Fruit fly (Drosophila melanogaster) whole organism, prepupa: ENCODE data around the gene CG43084.

Source experiments
- Blimp-1 ChIP-seq: fragments of 200-800 bp; sonication (Bioruptor generic); optimal IDR thresholded peaks from 3 replicates; lab custom pipeline; 2017; ENCODE audit warnings: missing biosample characterization, missing genetic modification characterization, mild to moderate bottlenecking, moderate library complexity, missing genetic modification reagents
- CG10631 ChIP-seq: fragments of 200-800 bp; sonication (Bioruptor generic); optimal IDR thresholded peaks from 2 replicates; lab custom pipeline; 2016; ENCODE audit warnings: missing biosample characterization, missing genetic modification characterization
- CG10669 ChIP-seq: fragments of 200-800 bp; sonication (Bioruptor generic); optimal IDR thresholded peaks from 3 replicates; lab custom pipeline; 2018; ENCODE audit warnings: missing biosample characterization, mild to moderate bottlenecking, missing genetic modification characterization, moderate library complexity
- CG11294 ChIP-seq: fragments of 200-800 bp; sonication (Bioruptor generic); IDR thresholded peaks from 2 replicates; pipeline ENCODE4 v1.3.6; 2022; ENCODE audit warnings: missing biosample characterization, missing genetic modification characterization
- CG11762 ChIP-seq: fragments of 200-800 bp; sonication (Bioruptor generic); optimal IDR thresholded peaks from 3 replicates; lab custom pipeline; 2016; ENCODE audit warnings: missing biosample characterization, missing genetic modification characterization; ENCODE audit not compliant: insufficient read depth
- CG1621 ChIP-seq: fragments of 200-800 bp; sonication (Bioruptor generic); optimal IDR thresholded peaks from 3 replicates; lab custom pipeline; 2018; ENCODE audit warnings: missing biosample characterization, mild to moderate bottlenecking, missing genetic modification characterization
- CG16779 ChIP-seq: fragments of 200-800 bp; sonication (Bioruptor generic); optimal IDR thresholded peaks from 3 replicates; lab custom pipeline; 2017; ENCODE audit warnings: missing biosample characterization, mild to moderate bottlenecking, missing genetic modification characterization
- CG3032 ChIP-seq: fragments of 200-800 bp; optimal IDR thresholded peaks from 2 replicates; lab custom pipeline; 2019; ENCODE audit warnings: missing biosample characterization, mild to moderate bottlenecking, missing genetic modification characterization, moderate library complexity
- CG31627 ChIP-seq: fragments of 200-800 bp; sonication (Bioruptor generic); optimal IDR thresholded peaks from 3 replicates; lab custom pipeline; 2016; ENCODE audit warnings: missing biosample characterization, missing genetic modification characterization
- CG32006 ChIP-seq: fragments of 200-800 bp; sonication (Bioruptor generic); optimal IDR thresholded peaks from 3 replicates; lab custom pipeline; 2017; ENCODE audit warnings: missing biosample characterization, mild to moderate bottlenecking, missing genetic modification characterization
- CG3919 ChIP-seq: fragments of 200-800 bp; sonication (Bioruptor generic); optimal IDR thresholded peaks from 3 replicates; lab custom pipeline; 2016; ENCODE audit warnings: missing biosample characterization, missing genetic modification characterization
- CG6163 ChIP-seq: fragments of 200-800 bp; sonication (Bioruptor generic); IDR thresholded peaks from 3 replicates; pipeline ENCODE4 v1.3.6; 2022; ENCODE audit warnings: missing biosample characterization, missing genetic modification characterization
- CG6276 ChIP-seq: fragments of 200-800 bp; sonication (Bioruptor generic); optimal IDR thresholded peaks from 2 replicates; lab custom pipeline; 2017; ENCODE audit warnings: missing biosample characterization, mild to moderate bottlenecking, missing genetic modification characterization
- CG6792 ChIP-seq: fragments of 200-800 bp; sonication (Bioruptor generic); optimal IDR thresholded peaks from 3 replicates; lab custom pipeline; 2016; ENCODE audit warnings: missing biosample characterization, missing genetic modification characterization
- CG8119 ChIP-seq: fragments of 200-800 bp; sonication (Bioruptor generic); IDR thresholded peaks from 3 replicates; pipeline ENCODE4 v1.3.6; 2022; ENCODE audit warnings: missing biosample characterization, missing genetic modification characterization
- CG8319 ChIP-seq: fragments of 200-800 bp; sonication (Bioruptor generic); optimal IDR thresholded peaks from 3 replicates; lab custom pipeline; 2016; ENCODE audit warnings: missing biosample characterization, missing genetic modification characterization
- CG8632 ChIP-seq: fragments of 200-800 bp; sonication (Bioruptor generic); optimal IDR thresholded peaks from 3 replicates; lab custom pipeline; 2016; ENCODE audit warnings: missing biosample characterization, missing genetic modification characterization
- Eip78C ChIP-seq: fragments of 200-800 bp; sonication (Bioruptor generic); peaks from one replicate; lab custom pipeline; 2016; ENCODE audit warnings: missing biosample characterization, missing genetic modification characterization
- Ets21C ChIP-seq: fragments of 200-800 bp; sonication (Bioruptor generic); optimal IDR thresholded peaks from 3 replicates; lab custom pipeline; 2016; ENCODE audit warnings: missing biosample characterization, missing genetic modification characterization
- Ets96B ChIP-seq: fragments of 200-800 bp; optimal IDR thresholded peaks from 2 replicates; lab custom pipeline; 2019; ENCODE audit warnings: missing biosample characterization, mild to moderate bottlenecking, missing genetic modification characterization, moderate library complexity
- Hr38 ChIP-seq: sonication (Bioruptor generic); optimal IDR thresholded peaks from 2 replicates; lab custom pipeline; 2016; ENCODE audit warnings: missing biosample characterization, missing genetic modification characterization
- Lpt ChIP-seq: fragments of 200-800 bp; sonication (Bioruptor generic); optimal IDR thresholded peaks from 3 replicates; lab custom pipeline; 2016; ENCODE audit warnings: missing biosample characterization, missing genetic modification characterization
- Met ChIP-seq: fragments of 200-800 bp; sonication (Bioruptor generic); optimal IDR thresholded peaks from 3 replicates; lab custom pipeline; 2016; ENCODE audit warnings: missing biosample characterization, missing genetic modification characterization
- Sox102F ChIP-seq: fragments of 200-800 bp; sonication (Bioruptor generic); optimal IDR thresholded peaks from 2 replicates; lab custom pipeline; 2016; ENCODE audit warnings: missing biosample characterization, mild to moderate bottlenecking, missing genetic modification characterization
- Sox14 ChIP-seq: fragments of 200-800 bp; sonication (Bioruptor generic); optimal IDR thresholded peaks from 3 replicates; lab custom pipeline; 2016; ENCODE audit warnings: missing biosample characterization, missing genetic modification characterization
- acj6 ChIP-seq: fragments of 200-800 bp; sonication (Bioruptor generic); optimal IDR thresholded peaks from 3 replicates; lab custom pipeline; 2016; ENCODE audit warnings: missing biosample characterization, missing genetic modification characterization
- eg ChIP-seq: fragments of 200-800 bp; sonication (Bioruptor generic); IDR thresholded peaks from 3 replicates; pipeline ENCODE4 v1.3.6; 2022; ENCODE audit warnings: missing biosample characterization, missing genetic modification characterization
- fd59A ChIP-seq: fragments of 200-800 bp; sonication (Bioruptor generic); optimal IDR thresholded peaks from 2 replicates; lab custom pipeline; 2017; ENCODE audit warnings: missing biosample characterization, mild to moderate bottlenecking, missing genetic modification characterization, missing genetic modification reagents
- lz ChIP-seq: fragments of 200-800 bp; sonication (Bioruptor generic); optimal IDR thresholded peaks from 3 replicates; lab custom pipeline; 2016; ENCODE audit warnings: missing biosample characterization, missing genetic modification characterization
- pdm3 ChIP-seq: fragments of 200-800 bp; sonication (Bioruptor generic); optimal IDR thresholded peaks from 3 replicates; lab custom pipeline; 2016; ENCODE audit warnings: missing biosample characterization, missing genetic modification characterization
- salr ChIP-seq, 2 experiments: fragments of 200-800 bp; sonication (Bioruptor generic); optimal IDR thresholded peaks; 3 replicates each; lab custom pipeline; 2016 to 2018; ENCODE audit warnings: missing biosample characterization in 2 of 2, missing genetic modification characterization in 2 of 2, mild to moderate bottlenecking in 1 of 2
- ss ChIP-seq, 2 experiments: fragments of 200-800 bp; sonication (Bioruptor generic); optimal IDR thresholded peaks; 2 replicates in 1 of 2; 3 replicates in 1 of 2; lab custom pipeline; 2017 to 2018; ENCODE audit warnings: mild to moderate bottlenecking in 2 of 2, missing biosample characterization in 2 of 2, missing genetic modification characterization in 2 of 2, moderate library complexity in 1 of 2
- svp ChIP-seq: fragments of 200-800 bp; sonication (Bioruptor generic); peaks from one replicate; lab custom pipeline; 2016; ENCODE audit warnings: missing biosample characterization, missing genetic modification characterization
- topi ChIP-seq: fragments of 200-800 bp; sonication (Bioruptor generic); optimal IDR thresholded peaks from 3 replicates; lab custom pipeline; 2016; ENCODE audit warnings: missing biosample characterization, missing genetic modification characterization
- vri ChIP-seq: fragments of 200-800 bp; sonication (Bioruptor generic); optimal IDR thresholded peaks from 3 replicates; lab custom pipeline; 2016; ENCODE audit warnings: missing biosample characterization, mild to moderate bottlenecking, missing genetic modification characterization

The CG43084 gene

DNA sequence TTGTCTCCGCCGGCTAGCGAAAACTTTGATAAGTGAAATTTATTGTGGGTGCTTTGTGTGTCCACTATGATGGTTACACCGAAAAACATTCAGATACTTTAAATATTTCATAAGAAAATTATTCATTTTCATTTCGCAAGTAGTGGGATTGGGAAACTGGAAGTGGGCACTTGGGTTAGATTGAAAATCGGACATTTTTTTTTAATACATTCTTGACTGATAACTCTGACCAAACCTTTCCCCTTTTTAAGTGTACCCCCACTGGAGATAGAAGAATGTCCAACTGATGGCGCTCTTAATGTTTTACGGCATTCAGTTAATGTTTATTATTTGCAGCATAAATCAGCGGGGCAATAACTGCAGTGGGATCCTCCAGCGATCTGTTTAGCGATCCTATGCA is 27.0 kb downstream of the CG43084 start:
- peak; percentile 49 for TF ChIP-seq Eip78C (GFP tag; lab: Kevin White, UChicago)
- peak; percentile 15 for TF ChIP-seq Ets96B (tag; lab: Kevin White, UChicago)
- no peak for TF ChIP-seq ss (GFP tag; optimal IDR thresholded peaks at IDR 0.05; lab: Kevin White, UChicago)
- TF ChIP-seq CG8632 (GFP tag; lab: Kevin White, UChicago), result no peak
- peak; percentile 9 for TF ChIP-seq CG10631 (GFP tag; lab: Kevin White, UChicago)

dm6 chr3L:15678284-15678683 is 27.6 kb downstream of the CG43084 start:
- TF ChIP-seq Met (GFP tag; lab: Kevin White, UChicago), result no peak
- no peak for TF ChIP-seq CG31627 (GFP tag; lab: Kevin White, UChicago)
- no peak for TF ChIP-seq vri (GFP tag; lab: Kevin White, UChicago)
- no peak for TF ChIP-seq Sox14 (GFP tag; lab: Kevin White, UChicago)
- TF ChIP-seq CG8119 (GFP tag; lab: Robert Waterston, UW), result no peak
- TF ChIP-seq Hr38, result no peak
- no peak for TF ChIP-seq CG10669 (GFP tag; lab: Kevin White, UChicago)
- TF ChIP-seq CG8319 (GFP tag; lab: Kevin White, UChicago), result no peak
- TF ChIP-seq ss (GFP tag; optimal IDR thresholded peaks at IDR 0.05; lab: Kevin White, UChicago), result no peak
- no peak for TF ChIP-seq svp (GFP tag; lab: Kevin White, UChicago)
- no peak for TF ChIP-seq Eip78C (GFP tag; lab: Kevin White, UChicago)
- TF ChIP-seq CG6792, result no peak
- no peak for TF ChIP-seq eg (GFP tag; lab: Robert Waterston, UW)
- no peak for TF ChIP-seq CG3919

dm6 chr3L:15679420-15679819 is 28.8 kb downstream of the CG43084 start, which contains the start of gene CG7304:
TSS of gene CG7304 (plus strand) at chr3L:15679720.
- TF ChIP-seq svp (GFP tag; lab: Kevin White, UChicago) (no peak), Ets96B (tag; lab: Kevin White, UChicago) (no peak)

- TF ChIP-seq CG31627 (GFP tag; lab: Kevin White, UChicago) (no peak), CG11294 (no peak), CG6792 (no peak), acj6 (GFP tag; lab: Kevin White, UChicago) (no peak), CG16779 (tag; lab: Kevin White, UChicago) (no peak), CG6276 (GFP tag; lab: Kevin White, UChicago) (no peak), Lpt (GFP tag; lab: Kevin White, UChicago) (no peak), CG6163 (GFP tag; lab: Robert Waterston, UW) (no peak), Eip78C (GFP tag; lab: Kevin White, UChicago) (no peak), CG3032 (tag; lab: Kevin White, UChicago) (no peak), eg (GFP tag; lab: Robert Waterston, UW) (no peak), lz (GFP tag; lab: Kevin White, UChicago) (no peak), fd59A (GFP tag; lab: Kevin White, UChicago) (no peak), Blimp-1 (no peak), Ets21C (GFP tag; lab: Kevin White, UChicago) (no peak), Sox102F (GFP tag; lab: Kevin White, UChicago) (no peak), CG32006 (GFP tag; lab: Kevin White, UChicago) (no peak), CG11762 (GFP tag; lab: Kevin White, UChicago) (no peak), Met (GFP tag; lab: Kevin White, UChicago) (no peak), salr (GFP tag; optimal IDR thresholded peaks at IDR 0.05; lab: Kevin White, UChicago) (no peak)
- TF ChIP-seq, all 60 proteins: peak for 0
Measured at dm6 chr3L:15683345-15683922, 32.8 kb downstream of the CG43084 start, which contains the start of the genes CG7579 and Pgant8. TSS of gene CG7579 (minus strand) at chr3L:15683445. TSS of gene Pgant8 (plus strand) at chr3L:15683872.

DNA sequence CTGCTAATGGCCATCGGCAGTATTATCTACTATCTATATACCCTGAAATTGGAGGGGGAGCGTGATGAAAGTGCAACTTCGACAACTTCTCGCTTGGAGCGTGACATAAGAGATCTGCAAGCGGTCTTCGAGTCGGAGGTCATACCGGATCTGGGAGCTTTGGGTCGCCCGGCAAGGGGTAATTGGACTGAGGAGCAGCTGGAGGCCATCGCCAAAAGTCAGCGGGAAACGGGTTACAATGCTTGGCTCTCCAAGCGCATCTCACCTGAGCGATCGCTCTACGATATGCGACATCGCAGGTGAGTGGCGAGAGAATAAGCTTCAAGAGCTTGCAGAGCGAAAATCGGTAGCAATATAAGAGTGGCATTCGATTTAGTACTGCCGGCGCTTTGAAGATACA is 33.4 kb downstream of the CG43084 start:
- TF ChIP-seq topi (GFP tag; lab: Kevin White, UChicago) (no peak), Eip78C (GFP tag; lab: Kevin White, UChicago) (peak; percentile 13), CG6276 (GFP tag; lab: Kevin White, UChicago) (no peak), CG6163 (GFP tag; lab: Robert Waterston, UW) (0 out of 3 replicates have a peak, but pooled peaks have one; percentile 29), pdm3 (GFP tag; lab: Kevin White, UChicago) (no peak), CG1621 (no peak), CG8632 (GFP tag; lab: Kevin White, UChicago) (no peak), Sox102F (GFP tag; lab: Kevin White, UChicago) (no peak), svp (GFP tag; lab: Kevin White, UChicago) (peak; percentile 39), CG3032 (tag; lab: Kevin White, UChicago) (no peak)
